Worm (Caenorhabditis elegans) whole organism, young adult: ENCODE results near the gene C16A11.5.

ENCODE experiments used
- B0019.2 ChIP-seq: fragments of 200-800 bp; sonication (Bioruptor generic); conservative IDR thresholded peaks from 2 replicates; pipeline ENCODE4 v1.3.6; 2022; ENCODE audit warnings: missing genetic modification reagents, missing genetic modification characterization, missing compliant biosample characterization
- B0035.1 ChIP-seq: sonication (generic microtip); optimal IDR thresholded peaks from 2 replicates; lab custom pipeline; 2016; ENCODE audit warnings: missing genetic modification characterization, mild to moderate bottlenecking, missing compliant biosample characterization, missing genotype, missing genetic modification reagents
- B0336.3 ChIP-seq: fragments of 200-800 bp; sonication (Bioruptor generic); IDR thresholded peaks from 2 replicates; pipeline ENCODE4 v1.3.6; 2022; ENCODE audit warnings: missing genetic modification characterization, missing compliant biosample characterization
- F10E7.11 ChIP-seq: sonication (generic microtip); optimal IDR thresholded peaks from 2 replicates; lab custom pipeline; 2017; ENCODE audit warnings: mild to moderate bottlenecking, missing genetic modification characterization, moderate library complexity, missing compliant biosample characterization
- F23B12.7 ChIP-seq: sonication (generic microtip); optimal IDR thresholded peaks from 2 replicates; lab custom pipeline; 2017; ENCODE audit warnings: missing genetic modification characterization, mild to moderate bottlenecking, missing compliant biosample characterization, antibody characterized with exemption, moderate library complexity; ENCODE audit not compliant: insufficient read depth
- F37B4.10 ChIP-seq: fragments of 200-800 bp; sonication (Bioruptor generic); IDR thresholded peaks from 2 replicates; pipeline ENCODE4 v1.3.6; 2022; ENCODE audit warnings: missing genetic modification characterization, missing compliant biosample characterization
- F39B2.1 ChIP-seq: fragments of 200-800 bp; sonication (Bioruptor generic); IDR thresholded peaks from 2 replicates; pipeline ENCODE4 v1.3.6; 2022; ENCODE audit warnings: missing genetic modification reagents, missing genetic modification characterization, missing compliant biosample characterization
- F52B5.7 ChIP-seq: sonication (generic microtip); optimal IDR thresholded peaks from 2 replicates; lab custom pipeline; 2016; ENCODE audit warnings: mild to moderate bottlenecking, missing genetic modification characterization, missing compliant biosample characterization
- F55B11.4 ChIP-seq: sonication (generic microtip); optimal IDR thresholded peaks from 2 replicates; lab custom pipeline; 2016; ENCODE audit warnings: missing compliant biosample characterization, missing genetic modification characterization, borderline replicate concordance; ENCODE audit not compliant: insufficient read depth
- T07F8.4 ChIP-seq: sonication (generic microtip); optimal IDR thresholded peaks from 2 replicates; lab custom pipeline; 2016; ENCODE audit warnings: mild to moderate bottlenecking, missing genetic modification characterization, moderate library complexity, missing compliant biosample characterization
- Y53G8AR.9 ChIP-seq: fragments of 200-800 bp; sonication (Bioruptor generic); conservative IDR thresholded peaks from 2 replicates; pipeline ENCODE4 v1.3.6; 2022; ENCODE audit warnings: missing genetic modification reagents, missing genetic modification characterization, missing compliant biosample characterization
- Y56A3A.18 ChIP-seq: fragments of 200-800 bp; sonication (Bioruptor generic); IDR thresholded peaks from 2 replicates; pipeline ENCODE4 v1.3.6; 2022; ENCODE audit warnings: missing genetic modification reagents, missing genetic modification characterization, missing compliant biosample characterization
- Y67H2A.10 ChIP-seq: fragments of 200-800 bp; sonication (Bioruptor generic); conservative IDR thresholded peaks from 2 replicates; pipeline ENCODE4 v1.3.6; 2022; ENCODE audit warnings: missing genetic modification reagents, missing genetic modification characterization, missing compliant biosample characterization
- Y79H2A.3 ChIP-seq: fragments of 200-800 bp; sonication (Bioruptor generic); conservative IDR thresholded peaks from 2 replicates; pipeline ENCODE4 v1.3.6; 2022; ENCODE audit warnings: missing genetic modification reagents, missing genetic modification characterization, missing compliant biosample characterization
- ZK185.1 ChIP-seq: sonication (generic microtip); optimal IDR thresholded peaks from 2 replicates; lab custom pipeline; 2016; ENCODE audit warnings: mild to moderate bottlenecking, missing genetic modification characterization, missing compliant biosample characterization; ENCODE audit not compliant: poor library complexity, severe bottlenecking
- ama-1 ChIP-seq, 3 experiments: fragments of 150-350 bp in 1 of 3; sonication (generic microtip) in 2 of 3; optimal IDR thresholded peaks; 2 replicates each; lab custom pipeline; 2014 to 2018; ENCODE audit warnings: missing biosample characterization in 2 of 3, missing genetic modification characterization in 2 of 3, missing genetic modification reagents in 2 of 3
- aptf-2 ChIP-seq: fragments of 200-800 bp; sonication (Bioruptor generic); conservative IDR thresholded peaks from 2 replicates; pipeline ENCODE4 v1.3.6; 2022; ENCODE audit warnings: missing genetic modification reagents, missing genetic modification characterization, missing compliant biosample characterization
- attf-3 ChIP-seq: fragments of 200-800 bp; sonication (Bioruptor generic); conservative IDR thresholded peaks from 2 replicates; pipeline ENCODE4 v1.3.6; 2022; ENCODE audit warnings: missing genetic modification reagents, missing genetic modification characterization, missing compliant biosample characterization
- attf-5 ChIP-seq: fragments of 200-800 bp; sonication (Bioruptor generic); optimal IDR thresholded peaks from 2 replicates; lab custom pipeline; 2018; ENCODE audit warnings: mild to moderate bottlenecking, missing genetic modification characterization, missing compliant biosample characterization
- ceh-100 ChIP-seq: fragments of 200-800 bp; sonication (Bioruptor generic); IDR thresholded peaks from 2 replicates; pipeline ENCODE4 v1.3.6; 2022; ENCODE audit warnings: missing genetic modification reagents, missing genetic modification characterization, missing compliant biosample characterization
- ceh-40 ChIP-seq: fragments of 200-800 bp; sonication (Bioruptor generic); IDR thresholded peaks from 2 replicates; pipeline ENCODE4 v1.3.6; 2022; ENCODE audit warnings: missing genetic modification characterization, missing compliant biosample characterization
- ceh-79 ChIP-seq: sonication (generic microtip); optimal IDR thresholded peaks from 2 replicates; lab custom pipeline; 2017; ENCODE audit warnings: mild to moderate bottlenecking, missing genetic modification characterization, missing compliant biosample characterization
- ceh-91 ChIP-seq: fragments of 200-800 bp; sonication (Bioruptor generic); IDR thresholded peaks from 2 replicates; pipeline ENCODE4 v1.3.6; 2022; ENCODE audit warnings: missing genetic modification reagents, missing genetic modification characterization, missing compliant biosample characterization
- dpff-1 ChIP-seq: sonication (generic microtip); optimal IDR thresholded peaks from 2 replicates; lab custom pipeline; 2017; ENCODE audit warnings: mild to moderate bottlenecking, missing genetic modification characterization, missing compliant biosample characterization
- egl-44 ChIP-seq: fragments of 200-800 bp; sonication (Bioruptor generic); IDR thresholded peaks from 2 replicates; pipeline ENCODE4 v1.3.6; 2022; ENCODE audit warnings: missing genetic modification reagents, missing genetic modification characterization, missing compliant biosample characterization
- ets-4 ChIP-seq: fragments of 200-800 bp; sonication (Bioruptor generic); optimal IDR thresholded peaks from 2 replicates; lab custom pipeline; 2018; ENCODE audit warnings: mild to moderate bottlenecking, missing genetic modification characterization, missing compliant biosample characterization
- him-1 ChIP-seq: sonication (generic microtip); optimal IDR thresholded peaks from 2 replicates; lab custom pipeline; 2016; ENCODE audit warnings: missing genotype, missing genetic modification reagents, missing genetic modification characterization, missing compliant biosample characterization
- hlh-12 ChIP-seq: sonication (generic microtip); optimal IDR thresholded peaks from 2 replicates; lab custom pipeline; 2016; ENCODE audit warnings: missing genetic modification characterization, missing compliant biosample characterization
- let-526 ChIP-seq: fragments of 200-800 bp; sonication (Bioruptor generic); IDR thresholded peaks from 2 replicates; pipeline ENCODE4 v1.3.6; 2022; ENCODE audit warnings: missing genetic modification reagents, missing genetic modification characterization, missing compliant biosample characterization
- let-607 ChIP-seq, 2 experiments: fragments of 200-800 bp in 1 of 2; sonication (Bioruptor generic) in 1 of 2; sonication (generic microtip) in 1 of 2; optimal IDR thresholded peaks; 2 replicates each; lab custom pipeline; 2016 to 2018; ENCODE audit warnings: mild to moderate bottlenecking in 2 of 2, missing compliant biosample characterization in 2 of 2, missing genetic modification characterization in 2 of 2, moderate library complexity in 2 of 2, missing genotype in 1 of 2
- lin-40 ChIP-seq: sonication (generic microtip); optimal IDR thresholded peaks from 2 replicates; lab custom pipeline; 2016; ENCODE audit warnings: missing genetic modification characterization, mild to moderate bottlenecking, missing compliant biosample characterization, missing genotype, missing genetic modification reagents
- madf-10 ChIP-seq: sonication (generic microtip); optimal IDR thresholded peaks from 2 replicates; lab custom pipeline; 2016; ENCODE audit warnings: mild to moderate bottlenecking, missing genetic modification characterization, missing compliant biosample characterization
- madf-8 ChIP-seq: fragments of 200-800 bp; sonication (Bioruptor generic); conservative IDR thresholded peaks from 2 replicates; pipeline ENCODE4 v1.3.6; 2022; ENCODE audit warnings: missing genetic modification reagents, missing genetic modification characterization, missing compliant biosample characterization
- mxl-1 ChIP-seq: sonication (generic microtip); optimal IDR thresholded peaks from 2 replicates; lab custom pipeline; 2016; ENCODE audit warnings: missing genetic modification characterization, missing compliant biosample characterization
- nhr-179 ChIP-seq: sonication (generic microtip); optimal IDR thresholded peaks from 2 replicates; lab custom pipeline; 2016; ENCODE audit warnings: mild to moderate bottlenecking, missing genetic modification characterization, missing compliant biosample characterization
- nhr-90 ChIP-seq: sonication (generic microtip); optimal IDR thresholded peaks from 2 replicates; lab custom pipeline; 2016; ENCODE audit warnings: missing genotype, mild to moderate bottlenecking, missing genetic modification characterization, missing compliant biosample characterization
- rcor-1 ChIP-seq: fragments of 200-800 bp; sonication (Bioruptor generic); IDR thresholded peaks from 2 replicates; pipeline ENCODE4 v1.3.6; 2022; ENCODE audit warnings: missing genetic modification reagents, missing genetic modification characterization, missing compliant biosample characterization
- rec-8 ChIP-seq, 2 experiments: sonication (generic microtip); optimal IDR thresholded peaks; 2 replicates each; lab custom pipeline; 2016; ENCODE audit warnings: mild to moderate bottlenecking in 2 of 2, missing genetic modification characterization in 2 of 2, missing genetic modification reagents in 2 of 2, missing genotype in 2 of 2, missing biosample characterization in 1 of 2, missing compliant biosample characterization in 1 of 2, moderate library complexity in 1 of 2
- snpc-4 ChIP-seq, 5 experiments: fragments of 150-350 bp in 1 of 5; sonication (generic microtip) in 4 of 5; optimal IDR thresholded peaks; 2 replicates each; lab custom pipeline; 2014 to 2018; ENCODE audit warnings: missing genetic modification characterization in 5 of 5, missing biosample characterization in 3 of 5, antibody characterized with exemption in 2 of 5, mild to moderate bottlenecking in 2 of 5, missing compliant biosample characterization in 2 of 5, missing genotype in 2 of 5, moderate library complexity in 2 of 5, missing genetic modification reagents in 1 of 5
- somi-1 ChIP-seq: fragments of 200-800 bp; sonication (Bioruptor generic); optimal IDR thresholded peaks from 2 replicates; lab custom pipeline; 2018; ENCODE audit warnings: mild to moderate bottlenecking, missing genetic modification characterization, missing compliant biosample characterization
- tbp1 ChIP-seq: fragments of 200-800 bp; sonication (Bioruptor generic); optimal IDR thresholded peaks from 2 replicates; lab custom pipeline; 2018; ENCODE audit warnings: mild to moderate bottlenecking, missing genetic modification characterization, missing compliant biosample characterization
- tlf-1 ChIP-seq: fragments of 200-800 bp; sonication (Bioruptor generic); optimal IDR thresholded peaks from 2 replicates; lab custom pipeline; 2018; ENCODE audit warnings: mild to moderate bottlenecking, missing genetic modification characterization, missing compliant biosample characterization
- unc-130 ChIP-seq: sonication (generic microtip); optimal IDR thresholded peaks from 2 replicates; lab custom pipeline; 2016; ENCODE audit warnings: missing genetic modification reagents, missing genetic modification characterization, missing compliant biosample characterization
- ztf-18 ChIP-seq: sonication (generic microtip); optimal IDR thresholded peaks from 2 replicates; lab custom pipeline; 2016; ENCODE audit warnings: missing genotype, mild to moderate bottlenecking, missing genetic modification characterization, missing compliant biosample characterization
- ztf-26 ChIP-seq: sonication (generic microtip); optimal IDR thresholded peaks from 2 replicates; lab custom pipeline; 2017; ENCODE audit warnings: missing genetic modification characterization, missing compliant biosample characterization
- ztf-28 ChIP-seq: fragments of 200-800 bp; sonication (Bioruptor generic); IDR thresholded peaks from 2 replicates; pipeline ENCODE4 v1.3.6; 2022; ENCODE audit warnings: missing genetic modification reagents, missing genetic modification characterization, missing compliant biosample characterization
- ztf-6 ChIP-seq: fragments of 200-800 bp; sonication (Bioruptor generic); IDR thresholded peaks from 2 replicates; pipeline ENCODE4 v1.3.6; 2022; ENCODE audit warnings: missing genetic modification reagents, missing genetic modification characterization, missing compliant biosample characterization

The C16A11.5 gene

DNA sequence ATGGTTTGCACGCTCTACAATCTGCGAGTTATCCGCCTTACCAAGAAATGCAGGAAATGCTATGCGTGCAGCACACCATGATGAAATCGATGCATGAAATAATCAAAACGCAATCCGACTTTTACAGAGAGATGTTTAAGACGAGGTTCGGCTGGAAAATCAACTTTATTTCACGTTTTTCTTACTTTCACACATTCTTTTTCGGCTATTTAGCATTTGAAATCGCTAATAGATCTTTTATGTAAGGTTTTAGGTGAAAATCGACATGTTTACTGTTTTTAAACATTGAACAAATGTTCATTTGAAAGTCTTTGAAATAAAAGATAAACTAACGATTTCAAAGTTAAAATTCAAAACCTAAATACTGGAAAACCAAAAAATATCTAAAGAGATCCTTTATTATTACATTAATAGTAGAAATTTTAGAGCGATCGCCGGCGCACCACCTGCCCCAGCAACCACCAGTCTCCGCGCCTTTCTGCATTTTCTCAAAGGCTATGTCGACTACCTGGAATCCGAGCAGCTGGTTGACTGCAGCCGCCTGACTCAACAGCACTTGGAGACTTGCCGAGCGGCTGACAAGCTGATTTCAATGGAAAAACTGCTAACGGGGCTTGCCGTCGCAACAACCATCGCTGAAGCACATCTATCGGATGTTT lies 5.1 kb downstream of the C16A11.5 start:
- TF ChIP-seq T07F8.4 (tag; lab: Kevin White, UChicago) (no peak), let-526 (GFP tag; lab: Robert Waterston, UW) (no peak), ama-1 (optimal IDR thresholded peaks at IDR 0.05; lab: Kevin White, UChicago) (no peak), ama-1 (GFP tag; optimal IDR thresholded peaks at IDR 0.05; lab: Kevin White, UChicago) (no peak), rcor-1 (GFP tag; lab: Robert Waterston, UW) (no peak; the same call in 1 of the 2 replicates), ceh-40 (GFP tag; lab: Robert Waterston, UW) (no peak), ceh-91 (GFP tag; lab: Robert Waterston, UW) (no peak), F10E7.11 (tag; lab: Kevin White, UChicago) (no peak), somi-1 (GFP tag; lab: Kevin White, UChicago) (no peak), let-607 (tag; optimal IDR thresholded peaks at IDR 0.05; lab: Kevin White, UChicago) (no peak), hlh-12 (no peak), ztf-6 (GFP tag; lab: Robert Waterston, UW) (no peak), B0336.3 (GFP tag; lab: Robert Waterston, UW) (peak; percentile 77), Y56A3A.18 (GFP tag; lab: Robert Waterston, UW) (no peak), nhr-90 (tag; lab: Kevin White, UChicago) (no peak), ZK185.1 (tag; lab: Kevin White, UChicago) (no peak), nhr-179 (no peak), ztf-18 (tag; lab: Kevin White, UChicago) (no peak), lin-40 (tag; lab: Kevin White, UChicago) (no peak), F39B2.1 (GFP tag; lab: Robert Waterston, UW) (0 out of 2 replicates have a peak, but pooled peaks have one; percentile 30), tbp1 (GFP tag; lab: Kevin White, UChicago) (peak; percentile 21), B0035.1 (tag; lab: Kevin White, UChicago) (no peak), ceh-79 (tag; lab: Kevin White, UChicago) (no peak), madf-10 (tag; lab: Kevin White, UChicago) (no peak), attf-5 (GFP tag; lab: Kevin White, UChicago) (no peak), snpc-4 (GFP tag; optimal IDR thresholded peaks at IDR 0.05; lab: Kevin White, UChicago) (no peak), snpc-4 (tag; optimal IDR thresholded peaks at IDR 0.05; lab: Kevin White, UChicago) (no peak), Y67H2A.10 (no peak), Y53G8AR.9 (no peak), unc-130 (GFP tag; lab: Kevin White, UChicago) (no peak), ztf-26 (tag; lab: Kevin White, UChicago) (no peak), mxl-1 (peak; percentile 5), rec-8 (tag; optimal IDR thresholded peaks at IDR 0.05; lab: Kevin White, UChicago) (no peak), F37B4.10 (GFP tag; lab: Robert Waterston, UW) (no peak), F23B12.7 (no peak), dpff-1 (tag; lab: Kevin White, UChicago) (no peak), F52B5.7 (tag; lab: Kevin White, UChicago) (no peak), Y79H2A.3 (GFP tag; lab: Robert Waterston, UW) (no peak), tlf-1 (no peak), ceh-100 (GFP tag; lab: Robert Waterston, UW) (no peak), ztf-28 (GFP tag; lab: Robert Waterston, UW) (no peak), egl-44 (no peak), aptf-2 (GFP tag; lab: Robert Waterston, UW) (no peak), attf-3 (GFP tag; lab: Robert Waterston, UW) (no peak), F55B11.4 (no peak), B0019.2 (no peak), him-1 (no peak), ets-4 (GFP tag; lab: Kevin White, UChicago) (no peak), madf-8 (no peak)
